Worm (Caenorhabditis elegans) whole organism, L1 larva: Measurements from ENCODE around the gene ccg-1.

Experiments used
- C34B4.2 ChIP-seq: sonication (generic microtip); optimal IDR thresholded peaks from 2 replicates; lab custom pipeline; 2017; ENCODE audit warnings: mild to moderate bottlenecking, missing genetic modification characterization, missing compliant biosample characterization
- ceh-82 ChIP-seq, 3 experiments: fragments of 150-350 bp in 1 of 3; sonication (generic microtip) in 2 of 3; optimal IDR thresholded peaks; 2 replicates each; lab custom pipeline; 2014 to 2017; ENCODE audit warnings: missing biosample characterization in 3 of 3, missing genetic modification characterization in 3 of 3
- efl-1 ChIP-seq, 4 experiments: fragments of 150-350 bp; optimal IDR thresholded peaks in 3 of 4; peaks in 1 of 4; 1 replicate in 1 of 4; 2 replicates in 3 of 4; lab custom pipeline; 2014; ENCODE audit warnings: missing biosample characterization in 2 of 4, missing genetic modification characterization in 2 of 4, missing genetic modification reagents in 2 of 4
- fkh-10 ChIP-seq: sonication (generic microtip); optimal IDR thresholded peaks from 2 replicates; lab custom pipeline; 2017; ENCODE audit warnings: missing biosample characterization, missing genetic modification reagents, missing genetic modification characterization
- fos-1 ChIP-seq: fragments of 150-350 bp; optimal IDR thresholded peaks from 2 replicates; lab custom pipeline; 2014; ENCODE audit warnings: missing biosample characterization, missing genetic modification characterization
- hlh-17 ChIP-seq: fragments of 200-800 bp; sonication (Bioruptor generic); optimal IDR thresholded peaks from 2 replicates; lab custom pipeline; 2018; ENCODE audit warnings: missing genetic modification characterization, mild to moderate bottlenecking, missing compliant biosample characterization, moderate library complexity, borderline replicate concordance
- jun-1 ChIP-seq: fragments of 150-350 bp; optimal IDR thresholded peaks from 2 replicates; lab custom pipeline; 2014; ENCODE audit warnings: missing biosample characterization, missing genetic modification reagents, missing genetic modification characterization
- mep-1 ChIP-seq: fragments of 150-350 bp; optimal IDR thresholded peaks from 2 replicates; lab custom pipeline; 2014; ENCODE audit warnings: missing biosample characterization, missing genetic modification characterization
- nhr-28 ChIP-seq: fragments of 150-350 bp; optimal IDR thresholded peaks from 2 replicates; lab custom pipeline; 2014; ENCODE audit warnings: missing biosample characterization, missing genetic modification characterization
- nhr-77 ChIP-seq: fragments of 150-350 bp; optimal IDR thresholded peaks from 2 replicates; lab custom pipeline; 2014; ENCODE audit warnings: missing biosample characterization, missing genetic modification characterization
- pag-3 ChIP-seq: sonication (generic microtip); optimal IDR thresholded peaks from 2 replicates; lab custom pipeline; 2017; ENCODE audit warnings: missing genetic modification characterization, mild to moderate bottlenecking, missing compliant biosample characterization, antibody characterized with exemption, borderline replicate concordance; ENCODE audit not compliant: insufficient read depth
- snu-23 ChIP-seq: sonication (generic microtip); optimal IDR thresholded peaks from 2 replicates; lab custom pipeline; 2016; ENCODE audit warnings: missing genetic modification characterization, missing compliant biosample characterization
- sup-37 ChIP-seq: fragments of 200-800 bp; sonication (Bioruptor generic); optimal IDR thresholded peaks from 2 replicates; lab custom pipeline; 2018; ENCODE audit warnings: mild to moderate bottlenecking, missing genetic modification characterization, missing compliant biosample characterization
- tlp-1 ChIP-seq: fragments of 150-350 bp; optimal IDR thresholded peaks from 2 replicates; lab custom pipeline; 2014; ENCODE audit warnings: missing biosample characterization, missing genetic modification characterization
- unc-30 ChIP-seq: sonication (generic microtip); optimal IDR thresholded peaks from 2 replicates; lab custom pipeline; 2017; ENCODE audit warnings: missing biosample characterization, missing genetic modification characterization
- unc-98 ChIP-seq: fragments of 200-800 bp; sonication (Bioruptor generic); IDR thresholded peaks from 2 replicates; pipeline ENCODE4 v1.3.6; 2022; ENCODE audit warnings: missing genetic modification characterization, missing compliant biosample characterization
- xbp-1 ChIP-seq: sonication (generic microtip); optimal IDR thresholded peaks from 2 replicates; lab custom pipeline; 2016; ENCODE audit warnings: missing genetic modification characterization, missing compliant biosample characterization
- zag-1 ChIP-seq: fragments of 150-350 bp; optimal IDR thresholded peaks from 2 replicates; lab custom pipeline; 2014; ENCODE audit warnings: missing biosample characterization, missing genetic modification characterization

The ccg-1 gene

DNA sequence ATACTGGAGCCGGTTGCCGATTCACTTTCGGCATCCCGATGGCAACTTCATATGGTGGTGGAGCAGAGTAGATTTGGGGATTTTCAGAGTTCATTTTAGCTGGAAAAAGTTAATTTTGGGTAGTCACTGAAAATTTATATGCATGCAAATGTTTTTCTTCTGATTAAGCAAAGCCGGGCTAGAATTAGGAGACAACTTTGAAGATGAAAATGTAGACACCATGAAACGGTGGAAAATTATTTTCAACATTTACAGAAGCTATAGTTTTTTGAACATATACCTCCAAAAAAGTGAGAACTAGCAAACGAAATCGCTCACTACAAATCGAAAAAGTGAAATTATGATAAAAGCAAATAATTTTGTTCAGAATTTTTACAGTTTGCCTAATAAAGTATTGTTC lies 55.4 kb downstream of the ccg-1 start, which contains the start of gene Y40H7A.11:
TSS of gene Y40H7A.11 (minus strand) at position 101 of the 400 bp plus-strand sequence.
- TF ChIP-seq nhr-28 (tag; lab: Kevin White, UChicago), result no peak
- TF ChIP-seq mep-1 (tag; lab: Kevin White, UChicago), result no peak
- no peak for TF ChIP-seq xbp-1 (tag; lab: Kevin White, UChicago)
- TF ChIP-seq tlp-1 (tag; lab: Kevin White, UChicago), result no peak
- TF ChIP-seq efl-1 (optimal IDR thresholded peaks at IDR 0.05; lab: Kevin White, UChicago), result no peak
- TF ChIP-seq efl-1 (GFP tag; optimal IDR thresholded peaks at IDR 0.05 in 1 of 2; lab: Kevin White, UChicago), result no peak
- TF ChIP-seq jun-1 (tag; lab: Kevin White, UChicago), result no peak
- no peak for TF ChIP-seq nhr-77 (tag; lab: Kevin White, UChicago)
- TF ChIP-seq hlh-17, result no peak
- no peak for TF ChIP-seq ceh-82 (tag; optimal IDR thresholded peaks at IDR 0.05; lab: Kevin White, UChicago)
- no peak for TF ChIP-seq C34B4.2 (tag; lab: Kevin White, UChicago)
- TF ChIP-seq fos-1 (tag; lab: Kevin White, UChicago), result no peak
- no peak for TF ChIP-seq sup-37 (GFP tag; lab: Kevin White, UChicago)
- no peak for TF ChIP-seq unc-98 (GFP tag; lab: Robert Waterston, UW)
- no peak for TF ChIP-seq zag-1 (tag; lab: Kevin White, UChicago)
- TF ChIP-seq unc-30, result no peak
- TF ChIP-seq snu-23 (GFP tag; lab: Kevin White, UChicago), result no peak
- TF ChIP-seq pag-3 (tag; lab: Kevin White, UChicago), result no peak
- no peak for TF ChIP-seq fkh-10 (GFP tag; lab: Kevin White, UChicago)
